Worm (Caenorhabditis elegans) whole organism, L2 larva: ENCODE measurements around the gene acr-7.

ENCODE experiments used
- ZK546.5 ChIP-seq: sonication (generic microtip); optimal IDR thresholded peaks from 2 replicates; lab custom pipeline; 2017; ENCODE audit warnings: missing biosample characterization, missing genetic modification characterization
- aly-2 ChIP-seq: fragments of 150-350 bp; optimal IDR thresholded peaks from 2 replicates; lab custom pipeline; 2014; ENCODE audit warnings: missing biosample characterization, missing genetic modification characterization
- ama-1 ChIP-seq: fragments of 150-350 bp; optimal IDR thresholded peaks from 2 replicates; lab custom pipeline; 2018; ENCODE audit warnings: inconsistent platforms
- blmp-1 ChIP-seq: sonication (generic microtip); optimal IDR thresholded peaks from 2 replicates; lab custom pipeline; 2017; ENCODE audit warnings: missing genetic modification characterization, mild to moderate bottlenecking, missing compliant biosample characterization, antibody characterized with exemption, moderate library complexity; ENCODE audit not compliant: insufficient read depth
- ceh-82 ChIP-seq: fragments of 150-350 bp; optimal IDR thresholded peaks from 2 replicates; lab custom pipeline; 2014; ENCODE audit warnings: missing biosample characterization, missing genetic modification characterization
- elt-1 ChIP-seq: fragments of 150-350 bp; optimal IDR thresholded peaks from 2 replicates; lab custom pipeline; 2014; ENCODE audit warnings: missing biosample characterization, missing genetic modification characterization
- mdl-1 ChIP-seq, 2 experiments: fragments of 150-350 bp in 1 of 2; sonication (generic microtip) in 1 of 2; optimal IDR thresholded peaks; 2 replicates each; lab custom pipeline; 2017; ENCODE audit warnings: missing biosample characterization in 2 of 2, missing genetic modification characterization in 2 of 2
- nhr-6 ChIP-seq: fragments of 150-350 bp; optimal IDR thresholded peaks from 2 replicates; lab custom pipeline; 2014; ENCODE audit warnings: missing biosample characterization, missing genetic modification characterization
- snpc-4 ChIP-seq: fragments of 150-350 bp; optimal IDR thresholded peaks from 2 replicates; lab custom pipeline; 2014; ENCODE audit warnings: missing biosample characterization, missing genetic modification characterization
- unc-39 ChIP-seq: fragments of 150-350 bp; optimal IDR thresholded peaks from 2 replicates; lab custom pipeline; 2014; ENCODE audit warnings: missing biosample characterization, missing genetic modification characterization
- zag-1 ChIP-seq: fragments of 150-350 bp; optimal IDR thresholded peaks from 2 replicates; lab custom pipeline; 2014; ENCODE audit warnings: missing biosample characterization, missing genetic modification characterization
- ztf-4 ChIP-seq: fragments of 150-350 bp; optimal IDR thresholded peaks from 2 replicates; lab custom pipeline; 2014; ENCODE audit warnings: missing biosample characterization, missing genetic modification characterization

DNA sequence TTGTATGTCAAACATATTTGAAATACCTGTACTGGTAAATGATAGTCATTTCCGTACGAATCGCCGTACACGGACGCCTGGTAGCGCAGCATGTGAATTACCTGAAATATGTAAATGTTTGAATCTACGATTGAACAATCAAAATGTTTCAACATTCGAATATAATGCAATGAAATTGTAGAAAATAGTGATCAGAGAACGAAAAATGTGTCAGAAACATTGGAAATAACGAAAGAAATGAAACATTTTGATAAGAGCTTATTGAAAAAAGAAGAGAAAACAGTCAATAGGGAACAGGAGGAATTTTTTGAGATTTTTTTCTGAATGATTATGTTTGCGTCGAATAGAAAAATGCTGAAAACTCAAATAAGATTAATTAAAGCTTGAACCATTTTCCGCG lies 20.5 kb upstream of the acr-7 start, which contains the start of gene ztf-17:
- TF ChIP-seq ama-1 (lab: Kevin White, UChicago) = no peak
- TF ChIP-seq ZK546.5 (tag; lab: Kevin White, UChicago) = no peak
- TF ChIP-seq snpc-4 (tag; lab: Kevin White, UChicago) = no peak
- no peak for TF ChIP-seq zag-1 (tag; lab: Kevin White, UChicago)
- TF ChIP-seq ztf-4 (tag; lab: Kevin White, UChicago) = no peak
- no peak for TF ChIP-seq aly-2
- no peak for TF ChIP-seq nhr-6 (tag; lab: Kevin White, UChicago)
- TF ChIP-seq blmp-1 (tag; lab: Kevin White, UChicago) = no peak
- no peak for TF ChIP-seq elt-1 (tag; lab: Kevin White, UChicago)
- TF ChIP-seq ceh-82 (tag; lab: Kevin White, UChicago) = no peak
- TF ChIP-seq unc-39 = no peak
- TF ChIP-seq mdl-1 (tag; optimal IDR thresholded peaks at IDR 0.05; lab: Kevin White, UChicago) = no peak
